Worm (Caenorhabditis elegans) whole organism, L3 larva: ENCODE measurements around the gene R193.6.

ENCODE experiments used
- aly-2 ChIP-seq: fragments of 150-350 bp; optimal IDR thresholded peaks from 2 replicates; lab custom pipeline; 2014; ENCODE audit warnings: missing biosample characterization, missing genetic modification characterization
- ama-1 ChIP-seq: fragments of 150-350 bp; optimal IDR thresholded peaks from 2 replicates; lab custom pipeline; 2018
- fkh-10 ChIP-seq: sonication (generic microtip); optimal IDR thresholded peaks from 2 replicates; lab custom pipeline; 2017; ENCODE audit warnings: missing biosample characterization, missing genetic modification reagents, missing genetic modification characterization
- nhr-11 ChIP-seq: fragments of 150-350 bp; optimal IDR thresholded peaks from 2 replicates; lab custom pipeline; 2014; ENCODE audit warnings: missing biosample characterization, missing genetic modification characterization
- nhr-237 ChIP-seq: fragments of 150-350 bp; optimal IDR thresholded peaks from 2 replicates; lab custom pipeline; 2014; ENCODE audit warnings: missing biosample characterization, missing genetic modification characterization
- nhr-25 ChIP-seq: sonication (generic microtip); optimal IDR thresholded peaks from 2 replicates; lab custom pipeline; 2017; ENCODE audit warnings: missing biosample characterization, missing genetic modification characterization
- nhr-76 ChIP-seq: fragments of 150-350 bp; sonication (generic microtip); optimal IDR thresholded peaks from 5 replicates; lab custom pipeline; 2014; ENCODE audit warnings: missing biosample characterization, missing genetic modification characterization
- nhr-77 ChIP-seq: fragments of 150-350 bp; optimal IDR thresholded peaks from 2 replicates; lab custom pipeline; 2014; ENCODE audit warnings: missing biosample characterization, missing genetic modification characterization
- pha-4 ChIP-seq: fragments of 150-350 bp; optimal IDR thresholded peaks from 2 replicates; lab custom pipeline; 2014; ENCODE audit warnings: missing biosample characterization, missing genetic modification reagents, missing genetic modification characterization
- skn-1 ChIP-seq: fragments of 150-350 bp; optimal IDR thresholded peaks from 2 replicates; lab custom pipeline; 2014; ENCODE audit warnings: missing biosample characterization, missing genetic modification characterization
- snpc-4 ChIP-seq: fragments of 150-350 bp; optimal IDR thresholded peaks from 2 replicates; lab custom pipeline; 2014; ENCODE audit warnings: missing biosample characterization, missing genetic modification characterization
- unc-39 ChIP-seq: sonication (generic microtip); optimal IDR thresholded peaks from 4 replicates; lab custom pipeline; 2017; ENCODE audit warnings: missing biosample characterization, missing genetic modification characterization
- unc-62 ChIP-seq: fragments of 150-350 bp; sonication (generic microtip); optimal IDR thresholded peaks from 4 replicates; lab custom pipeline; 2014; ENCODE audit warnings: missing biosample characterization, missing genetic modification reagents, missing genetic modification characterization
- zag-1 ChIP-seq: fragments of 150-350 bp; optimal IDR thresholded peaks from 2 replicates; lab custom pipeline; 2014; ENCODE audit warnings: missing biosample characterization, missing genetic modification characterization

ce11 chrX:1121575-1121974, 27.0 kb upstream of the R193.6 start:
- TF ChIP-seq nhr-76 (tag; lab: Kevin White, UChicago) = no peak
- TF ChIP-seq fkh-10 (GFP tag; lab: Kevin White, UChicago) = no peak
- no peak for TF ChIP-seq skn-1 (tag; lab: Kevin White, UChicago)
- TF ChIP-seq unc-62 (GFP tag; lab: Kevin White, UChicago) = no peak
- no peak for TF ChIP-seq nhr-77
- TF ChIP-seq nhr-11 = no peak
- TF ChIP-seq zag-1 = no peak
- no peak for TF ChIP-seq ama-1 (lab: Kevin White, UChicago)
- TF ChIP-seq pha-4 (tag; lab: Kevin White, UChicago) = no peak
- TF ChIP-seq unc-39 = no peak
- no peak for TF ChIP-seq nhr-25 (tag; lab: Kevin White, UChicago)
- no peak for TF ChIP-seq aly-2 (tag; lab: Kevin White, UChicago)
- TF ChIP-seq snpc-4 (tag; lab: Kevin White, UChicago) = no peak
- no peak for TF ChIP-seq nhr-237 (tag; lab: Kevin White, UChicago)
